Worm (Caenorhabditis elegans) whole organism, L4/young adult: ENCODE results near the gene dhps-1.

Experiments used
- W03F9.2 ChIP-seq: fragments of 150-350 bp; optimal IDR thresholded peaks from 2 replicates; lab custom pipeline; 2014; ENCODE audit warnings: missing biosample characterization, missing genetic modification characterization
- him-1 ChIP-seq: sonication (generic microtip); optimal IDR thresholded peaks from 2 replicates; lab custom pipeline; 2016; ENCODE audit warnings: missing genotype, missing genetic modification reagents, missing genetic modification characterization, missing compliant biosample characterization

ce11 chrII:11954208-11954607, 38.6 kb upstream of the dhps-1 start, which contains the start of gene W03C9.6:
- TF ChIP-seq him-1 (tag; lab: Kevin White, UChicago) (no peak), W03F9.2 (no peak)
